Worm (Caenorhabditis elegans) whole organism, late embryonic: ENCODE results near the gene flwr-1.

Experiments
- C08G9.2 ChIP-seq: sonication (generic microtip); optimal IDR thresholded peaks from 2 replicates; lab custom pipeline; 2016; ENCODE audit warnings: mild to moderate bottlenecking, missing genetic modification characterization, moderate library complexity, missing compliant biosample characterization
- C38D4.7 ChIP-seq: fragments of 200-800 bp; sonication (Bioruptor generic); optimal IDR thresholded peaks from 2 replicates; lab custom pipeline; 2018; ENCODE audit warnings: mild to moderate bottlenecking, missing genetic modification characterization, moderate library complexity, missing compliant biosample characterization
- ceh-14 ChIP-seq: sonication (generic microtip); optimal IDR thresholded peaks from 2 replicates; lab custom pipeline; 2016; ENCODE audit warnings: missing genotype, missing genetic modification characterization, missing compliant biosample characterization
- ceh-18 ChIP-seq: sonication (generic microtip); optimal IDR thresholded peaks from 2 replicates; lab custom pipeline; 2016; ENCODE audit warnings: missing genetic modification characterization, missing compliant biosample characterization
- ceh-22 ChIP-seq: sonication (generic microtip); optimal IDR thresholded peaks from 2 replicates; lab custom pipeline; 2017; ENCODE audit warnings: missing biosample characterization, missing genetic modification characterization
- ceh-31 ChIP-seq: sonication (generic microtip); optimal IDR thresholded peaks from 2 replicates; lab custom pipeline; 2016; ENCODE audit warnings: missing genetic modification characterization, missing compliant biosample characterization
- ceh-34 ChIP-seq: sonication (generic microtip); optimal IDR thresholded peaks from 2 replicates; lab custom pipeline; 2016; ENCODE audit warnings: mild to moderate bottlenecking, missing genetic modification characterization, missing compliant biosample characterization
- ceh-48 ChIP-seq: sonication (generic microtip); optimal IDR thresholded peaks from 2 replicates; lab custom pipeline; 2016; ENCODE audit warnings: missing genetic modification characterization, inconsistent platforms, missing compliant biosample characterization
- ceh-6 ChIP-seq: fragments of 200-800 bp; sonication (Bioruptor generic); optimal IDR thresholded peaks from 2 replicates; lab custom pipeline; 2018; ENCODE audit warnings: mild to moderate bottlenecking, missing genetic modification characterization, missing compliant biosample characterization
- ceh-9 ChIP-seq: sonication (generic microtip); optimal IDR thresholded peaks from 2 replicates; lab custom pipeline; 2016; ENCODE audit warnings: mild to moderate bottlenecking, missing genetic modification characterization, inconsistent platforms, missing compliant biosample characterization
- che-1 ChIP-seq: sonication (generic microtip); optimal IDR thresholded peaks from 2 replicates; lab custom pipeline; 2016; ENCODE audit warnings: mild to moderate bottlenecking, missing genetic modification characterization, missing compliant biosample characterization
- dve-1 ChIP-seq: sonication (generic microtip); optimal IDR thresholded peaks from 2 replicates; lab custom pipeline; 2017; ENCODE audit warnings: antibody characterized with exemption, mild to moderate bottlenecking, missing genetic modification characterization, missing compliant biosample characterization
- elt-2 ChIP-seq: sonication (generic microtip); optimal IDR thresholded peaks from 2 replicates; lab custom pipeline; 2016; ENCODE audit warnings: missing genetic modification reagents, missing genetic modification characterization, missing compliant biosample characterization
- elt-4 ChIP-seq: sonication (generic microtip); optimal IDR thresholded peaks from 2 replicates; lab custom pipeline; 2016; ENCODE audit warnings: missing genetic modification characterization, missing compliant biosample characterization
- fkh-10 ChIP-seq: fragments of 150-350 bp; optimal IDR thresholded peaks from 2 replicates; lab custom pipeline; 2014; ENCODE audit warnings: missing biosample characterization, missing genetic modification reagents, missing genetic modification characterization
- hlh-13 ChIP-seq: fragments of 200-800 bp; sonication (Bioruptor generic); optimal IDR thresholded peaks from 2 replicates; lab custom pipeline; 2018; ENCODE audit warnings: mild to moderate bottlenecking, missing genetic modification characterization, missing compliant biosample characterization
- hlh-15 ChIP-seq: sonication (generic microtip); optimal IDR thresholded peaks from 2 replicates; lab custom pipeline; 2016; ENCODE audit warnings: missing genetic modification characterization, missing compliant biosample characterization
- hlh-30 ChIP-seq: sonication (generic microtip); optimal IDR thresholded peaks from 2 replicates; lab custom pipeline; 2017; ENCODE audit warnings: antibody characterized with exemption, missing genetic modification characterization, missing compliant biosample characterization; ENCODE audit not compliant: insufficient read depth
- hlh-6 ChIP-seq: sonication (generic microtip); optimal IDR thresholded peaks from 2 replicates; lab custom pipeline; 2016; ENCODE audit warnings: missing genotype, missing genetic modification characterization, missing compliant biosample characterization
- hlh-8 ChIP-seq: sonication (generic microtip); optimal IDR thresholded peaks from 2 replicates; lab custom pipeline; 2016; ENCODE audit warnings: missing genotype, missing genetic modification characterization, missing compliant biosample characterization
- lim-6 ChIP-seq: sonication (generic microtip); optimal IDR thresholded peaks from 2 replicates; lab custom pipeline; 2016; ENCODE audit warnings: missing genetic modification characterization, missing compliant biosample characterization
- lin-11 ChIP-seq: fragments of 200-800 bp; sonication (Bioruptor generic); optimal IDR thresholded peaks from 2 replicates; lab custom pipeline; 2018; ENCODE audit warnings: mild to moderate bottlenecking, missing genetic modification characterization, missing compliant biosample characterization
- nfya-1 ChIP-seq: sonication (generic microtip); optimal IDR thresholded peaks from 2 replicates; lab custom pipeline; 2017; ENCODE audit warnings: missing genetic modification characterization, mild to moderate bottlenecking, missing compliant biosample characterization, antibody characterized with exemption, moderate library complexity
- nhr-11 ChIP-seq: fragments of 150-350 bp; optimal IDR thresholded peaks from 2 replicates; lab custom pipeline; 2014; ENCODE audit warnings: missing biosample characterization, missing genetic modification characterization
- npax-4 ChIP-seq: sonication (generic microtip); optimal IDR thresholded peaks from 2 replicates; lab custom pipeline; 2016; ENCODE audit warnings: missing genetic modification characterization, missing compliant biosample characterization
- odd-2 ChIP-seq: sonication (generic microtip); optimal IDR thresholded peaks from 2 replicates; lab custom pipeline; 2017; ENCODE audit warnings: antibody characterized with exemption, mild to moderate bottlenecking, missing genetic modification characterization, missing compliant biosample characterization
- pag-3 ChIP-seq: sonication (generic microtip); optimal IDR thresholded peaks from 2 replicates; lab custom pipeline; 2016; ENCODE audit warnings: missing compliant biosample characterization, missing genetic modification characterization, borderline replicate concordance
- pat-9 ChIP-seq: fragments of 200-800 bp; sonication (Bioruptor generic); optimal IDR thresholded peaks from 2 replicates; lab custom pipeline; 2018; ENCODE audit warnings: mild to moderate bottlenecking, missing genetic modification characterization, moderate library complexity, missing compliant biosample characterization
- pha-2 ChIP-seq: sonication (generic microtip); optimal IDR thresholded peaks from 2 replicates; lab custom pipeline; 2017; ENCODE audit warnings: mild to moderate bottlenecking, missing genetic modification characterization, missing compliant biosample characterization
- pros-1 ChIP-seq: fragments of 150-350 bp; optimal IDR thresholded peaks from 2 replicates; lab custom pipeline; 2014; ENCODE audit warnings: missing biosample characterization, missing genetic modification reagents, missing genetic modification characterization
- rnt-1 ChIP-seq: sonication (generic microtip); optimal IDR thresholded peaks from 2 replicates; lab custom pipeline; 2016; ENCODE audit warnings: missing genetic modification characterization, missing compliant biosample characterization
- sdc-2 ChIP-seq: sonication (generic microtip); optimal IDR thresholded peaks from 2 replicates; lab custom pipeline; 2016; ENCODE audit warnings: missing genotype, missing genetic modification characterization, missing compliant biosample characterization
- sox-4 ChIP-seq: sonication (generic microtip); optimal IDR thresholded peaks from 2 replicates; lab custom pipeline; 2017; ENCODE audit warnings: mild to moderate bottlenecking, missing genetic modification characterization, inconsistent platforms, missing compliant biosample characterization
- tbx-2 ChIP-seq: sonication (generic microtip); optimal IDR thresholded peaks from 2 replicates; lab custom pipeline; 2016; ENCODE audit warnings: missing genetic modification characterization, missing compliant biosample characterization
- ttx-3 ChIP-seq: sonication (generic microtip); optimal IDR thresholded peaks from 2 replicates; lab custom pipeline; 2016; ENCODE audit warnings: missing genetic modification reagents, missing genetic modification characterization, missing compliant biosample characterization
- unc-42 ChIP-seq: sonication (generic microtip); optimal IDR thresholded peaks from 2 replicates; lab custom pipeline; 2016; ENCODE audit warnings: missing genotype, missing genetic modification characterization, missing compliant biosample characterization
- unc-55 ChIP-seq: sonication (generic microtip); optimal IDR thresholded peaks from 2 replicates; lab custom pipeline; 2017; ENCODE audit warnings: missing biosample characterization, missing genetic modification reagents, missing genetic modification characterization
- unc-86 ChIP-seq: sonication (generic microtip); optimal IDR thresholded peaks from 2 replicates; lab custom pipeline; 2016; ENCODE audit warnings: missing genetic modification characterization, missing compliant biosample characterization
- ztf-16 ChIP-seq: sonication (generic microtip); optimal IDR thresholded peaks from 2 replicates; lab custom pipeline; 2017; ENCODE audit warnings: missing genetic modification characterization, missing compliant biosample characterization

flwr-1 gene

ce11 chrX:14970221-14970801 lies at the start of gene flwr-1, which contains the start of gene tbc-1:
Gene flwr-1, minus strand, starts transcription at chrX:14970271.
Gene tbc-1, plus strand, starts transcription at chrX:14970751.
- TF ChIP-seq odd-2 (tag; lab: Kevin White, UChicago) (no peak), hlh-8 (tag; lab: Kevin White, UChicago) (no peak), ceh-14 (peak; percentile 53), hlh-30 (tag; lab: Kevin White, UChicago) (peak; percentile 70), ztf-16 (no peak), ceh-31 (tag; lab: Kevin White, UChicago) (peak; percentile 36), ceh-6 (GFP tag; lab: Kevin White, UChicago) (no peak), fkh-10 (no peak), lim-6 (tag; lab: Kevin White, UChicago) (no peak), nfya-1 (tag; lab: Kevin White, UChicago) (no peak), nhr-11 (tag; lab: Kevin White, UChicago) (no peak), ceh-48 (tag; lab: Kevin White, UChicago) (peak; percentile 19), ceh-34 (peak; percentile 34), pag-3 (no peak), elt-4 (no peak), ceh-22 (no peak), unc-42 (tag; lab: Kevin White, UChicago) (peak; percentile 62), elt-2 (peak; percentile 20), ceh-18 (tag; lab: Kevin White, UChicago) (no peak), tbx-2 (peak; percentile 39), npax-4 (tag; lab: Kevin White, UChicago) (no peak), ttx-3 (tag; lab: Kevin White, UChicago) (no peak), pha-2 (tag; lab: Kevin White, UChicago) (no peak), hlh-13 (no peak), dve-1 (no peak)

ce11 chrX:15016102-15016501 lies 46.0 kb upstream of the flwr-1 start:
- TF ChIP-seq hlh-15 (no peak), ztf-16 (no peak)

- TF ChIP-seq ceh-14 (no peak), ceh-31 (tag; lab: Kevin White, UChicago) (no peak), sdc-2 (no peak), sox-4 (tag; lab: Kevin White, UChicago) (no peak), ztf-16 (no peak), pros-1 (tag; lab: Kevin White, UChicago) (no peak), ceh-18 (tag; lab: Kevin White, UChicago) (peak; percentile 52), hlh-6 (tag; lab: Kevin White, UChicago) (no peak), pat-9 (tag; lab: Kevin White, UChicago) (no peak), lin-11 (tag; lab: Kevin White, UChicago) (no peak), rnt-1 (peak; percentile 45), ceh-9 (tag; lab: Kevin White, UChicago) (no peak), C08G9.2 (tag; lab: Kevin White, UChicago) (no peak), ceh-34 (no peak), unc-86 (tag; lab: Kevin White, UChicago) (no peak), C38D4.7 (GFP tag; lab: Kevin White, UChicago) (no peak), che-1 (no peak), elt-4 (no peak), unc-55 (peak; percentile 94)
Measured at ce11 chrX:15013941-15014453, 43.9 kb upstream of the flwr-1 start.
